Fruit fly (Drosophila melanogaster) whole organism, prepupa: ENCODE measurements around the gene CG32267.

Source experiments
- CG34406 ChIP-seq: fragments of 200-800 bp; sonication (Bioruptor generic); optimal IDR thresholded peaks from 3 replicates; lab custom pipeline; 2016; ENCODE audit warnings: missing biosample characterization, missing genetic modification characterization
- CG4318 ChIP-seq: fragments of 200-800 bp; sonication (Bioruptor generic); optimal IDR thresholded peaks from 3 replicates; lab custom pipeline; 2017; ENCODE audit warnings: missing biosample characterization, mild to moderate bottlenecking, missing genetic modification characterization
- CG6276 ChIP-seq: fragments of 200-800 bp; sonication (Bioruptor generic); optimal IDR thresholded peaks from 2 replicates; lab custom pipeline; 2017; ENCODE audit warnings: missing biosample characterization, mild to moderate bottlenecking, missing genetic modification characterization
- Ets96B ChIP-seq: fragments of 200-800 bp; optimal IDR thresholded peaks from 2 replicates; lab custom pipeline; 2019; ENCODE audit warnings: missing biosample characterization, mild to moderate bottlenecking, missing genetic modification characterization, moderate library complexity
- Met ChIP-seq: fragments of 200-800 bp; sonication (Bioruptor generic); optimal IDR thresholded peaks from 3 replicates; lab custom pipeline; 2016; ENCODE audit warnings: missing biosample characterization, missing genetic modification characterization
- OdsH ChIP-seq: fragments of 200-800 bp; sonication (Bioruptor generic); optimal IDR thresholded peaks from 3 replicates; lab custom pipeline; 2016; ENCODE audit warnings: missing biosample characterization, missing genetic modification characterization
- Sox15 ChIP-seq: fragments of 200-800 bp; sonication (Bioruptor generic); optimal IDR thresholded peaks from 3 replicates; lab custom pipeline; 2016; ENCODE audit warnings: missing biosample characterization, missing genetic modification characterization
- achi ChIP-seq: fragments of 200-800 bp; sonication (Bioruptor generic); optimal IDR thresholded peaks from 3 replicates; lab custom pipeline; 2016; ENCODE audit warnings: missing biosample characterization, missing genetic modification characterization
- pdm3 ChIP-seq: fragments of 200-800 bp; sonication (Bioruptor generic); optimal IDR thresholded peaks from 3 replicates; lab custom pipeline; 2016; ENCODE audit warnings: missing biosample characterization, missing genetic modification characterization
- topi ChIP-seq: fragments of 200-800 bp; sonication (Bioruptor generic); optimal IDR thresholded peaks from 3 replicates; lab custom pipeline; 2016; ENCODE audit warnings: missing biosample characterization, missing genetic modification characterization

dm6 chr3L:3484553-3484952, 12.6 kb upstream of the CG32267 start, which contains the start of gene CG43074:
- TF ChIP-seq CG4318 (GFP tag; lab: Kevin White, UChicago) = no peak
- TF ChIP-seq topi (GFP tag; lab: Kevin White, UChicago) = no peak
- no peak for TF ChIP-seq CG34406 (GFP tag; lab: Kevin White, UChicago)
- no peak for TF ChIP-seq Met (GFP tag; lab: Kevin White, UChicago)
- TF ChIP-seq achi (GFP tag; lab: Kevin White, UChicago) = no peak
- no peak for TF ChIP-seq Sox15 (GFP tag; lab: Kevin White, UChicago)
- TF ChIP-seq Ets96B (tag; lab: Kevin White, UChicago) = no peak
- TF ChIP-seq pdm3 = no peak
- TF ChIP-seq CG6276 = no peak
- no peak for TF ChIP-seq OdsH
